Worm (Caenorhabditis elegans): ENCODE measurements around the gene F09E5.3.

ce11 chrII:5407548-5407947 lies 33.8 kb downstream of the F09E5.3 start, which contains the start of gene clec-141:
- TF ChIP-seq him-1 (tag; optimal IDR thresholded peaks at IDR 0.05) = no peak
- no peak for TF ChIP-seq W03F9.2 (tag; optimal IDR thresholded peaks at IDR 0.05)

Measured in whole organism, L4/young adult.